Worm (Caenorhabditis elegans): ENCODE results near the gene srr-1.

srr-1 gene

DNA sequence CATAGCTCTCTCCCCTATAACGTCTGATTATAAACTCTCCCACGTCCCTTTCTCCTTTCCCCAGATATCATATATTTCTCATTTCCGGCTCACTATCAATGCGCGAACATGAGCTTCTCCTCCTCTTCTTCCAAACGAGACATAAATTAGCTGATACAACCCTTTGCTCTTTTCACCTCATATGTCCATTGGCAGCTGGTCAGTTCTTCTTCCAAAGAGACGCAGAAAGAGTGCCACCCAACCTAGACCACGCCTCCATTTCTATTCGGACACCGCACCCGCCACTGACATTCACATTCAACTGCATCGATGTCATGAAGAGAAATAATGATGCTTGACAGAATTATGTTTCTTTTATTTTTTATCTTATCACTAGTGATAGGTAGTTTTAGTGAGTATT is 34.8 kb downstream of the srr-1 start, which contains the start of gene fmi-1:
Gene fmi-1 (plus strand): TSS at position 301 of the 400 bp plus-strand sequence.
- TF ChIP-seq nhr-6 (tag; optimal IDR thresholded peaks at IDR 0.05) (no peak), lin-39 (tag; optimal IDR thresholded peaks at IDR 0.05) (no peak), C34F6.9 (tag; optimal IDR thresholded peaks at IDR 0.05) (no peak), ceh-82 (tag; optimal IDR thresholded peaks at IDR 0.05) (no peak), F13H6.1 (tag; optimal IDR thresholded peaks at IDR 0.05) (no peak)

DNA sequence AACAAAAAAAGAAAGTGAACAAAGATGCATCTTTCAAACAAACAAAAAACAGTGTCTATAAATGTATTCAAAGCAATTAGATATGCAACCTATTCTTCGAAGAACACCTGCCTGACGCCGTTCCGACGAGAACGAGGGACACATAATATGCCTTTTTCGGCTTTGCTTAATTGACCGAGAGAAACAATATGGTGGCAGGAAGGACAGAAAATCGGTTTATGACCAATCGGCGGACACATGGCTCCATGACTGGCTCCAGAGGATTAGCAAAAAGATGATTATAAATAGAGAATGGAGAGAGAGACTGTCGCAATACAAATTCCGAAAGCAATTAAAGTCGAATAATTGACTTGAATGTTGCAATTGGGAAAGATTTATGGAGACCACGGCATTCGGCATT is 35.3 kb downstream of the srr-1 start:
- no peak for TF ChIP-seq unc-55 (GFP tag; optimal IDR thresholded peaks at IDR 0.05)
- no peak for TF ChIP-seq peb-1 (tag; optimal IDR thresholded peaks at IDR 0.05)
- TF ChIP-seq F13H6.1 (tag; optimal IDR thresholded peaks at IDR 0.05) = no peak
- no peak for TF ChIP-seq ZK546.5 (tag; optimal IDR thresholded peaks at IDR 0.05)
- no peak for TF ChIP-seq elt-1 (tag; optimal IDR thresholded peaks at IDR 0.05)
- TF ChIP-seq lsy-2 (tag; optimal IDR thresholded peaks at IDR 0.05) = no peak
- no peak for TF ChIP-seq R02D3.7 (tag; optimal IDR thresholded peaks at IDR 0.05)
- no peak for TF ChIP-seq sem-4 (tag; optimal IDR thresholded peaks at IDR 0.05)
- no peak for TF ChIP-seq aly-2 (tag; optimal IDR thresholded peaks at IDR 0.05)
- no peak for TF ChIP-seq Y55F3AM.14 (GFP tag; optimal IDR thresholded peaks at IDR 0.05)
- TF ChIP-seq skn-1 (tag; optimal IDR thresholded peaks at IDR 0.05) = no peak
- TF ChIP-seq sma-9 (GFP tag; optimal IDR thresholded peaks at IDR 0.05) = no peak
- no peak for TF ChIP-seq sma-9 (tag; optimal IDR thresholded peaks at IDR 0.05)
- TF ChIP-seq zag-1 (tag; optimal IDR thresholded peaks at IDR 0.05) = no peak
- no peak for TF ChIP-seq unc-39 (tag; optimal IDR thresholded peaks at IDR 0.05)
- no peak for TF ChIP-seq C34F6.9 (tag; optimal IDR thresholded peaks at IDR 0.05)
- no peak for TF ChIP-seq sma-3 (GFP tag; optimal IDR thresholded peaks at IDR 0.05)
- TF ChIP-seq mab-5 (tag; optimal IDR thresholded peaks at IDR 0.05) = no peak
- TF ChIP-seq nhr-11 (tag; optimal IDR thresholded peaks at IDR 0.05) = no peak
- no peak for TF ChIP-seq nhr-237 (tag; optimal IDR thresholded peaks at IDR 0.05)

DNA sequence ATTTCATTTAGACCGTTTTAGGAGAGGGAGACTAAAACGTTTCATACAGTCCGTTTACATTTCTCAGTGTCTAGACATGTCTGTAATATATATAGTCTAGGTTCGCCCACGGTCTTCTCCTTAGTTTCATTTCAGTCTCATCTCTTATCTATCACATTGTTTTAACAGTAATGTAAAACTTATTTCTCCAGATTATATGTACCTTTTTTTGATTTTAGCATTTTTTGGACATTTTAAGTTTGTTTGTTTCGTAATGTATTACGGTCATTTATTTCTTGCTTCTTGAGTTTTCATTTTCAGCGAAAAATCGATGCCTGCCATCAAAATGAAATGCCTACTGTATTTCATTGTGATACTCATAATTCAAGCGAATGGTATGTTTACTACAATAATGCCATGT is 39.7 kb downstream of the srr-1 start, which contains the start of gene F15B9.6:
Gene F15B9.6 (plus strand): TSS at position 301 of the 400 bp plus-strand sequence.
- no peak for TF ChIP-seq ceh-82 (tag; optimal IDR thresholded peaks at IDR 0.05)
- TF ChIP-seq crh-2 (tag; optimal IDR thresholded peaks at IDR 0.05) = no peak
- TF ChIP-seq lin-13 (GFP tag; optimal IDR thresholded peaks at IDR 0.05) = no peak
- TF ChIP-seq unc-62 (GFP tag; optimal IDR thresholded peaks at IDR 0.05) = no peak
- no peak for TF ChIP-seq mbf-1 (tag; optimal IDR thresholded peaks at IDR 0.05)
- TF ChIP-seq sem-4 (tag; optimal IDR thresholded peaks at IDR 0.05) = no peak
- no peak for TF ChIP-seq egl-27 (tag; optimal IDR thresholded peaks at IDR 0.05)
- TF ChIP-seq Y55F3AM.14 (GFP tag; optimal IDR thresholded peaks at IDR 0.05) = no peak

DNA sequence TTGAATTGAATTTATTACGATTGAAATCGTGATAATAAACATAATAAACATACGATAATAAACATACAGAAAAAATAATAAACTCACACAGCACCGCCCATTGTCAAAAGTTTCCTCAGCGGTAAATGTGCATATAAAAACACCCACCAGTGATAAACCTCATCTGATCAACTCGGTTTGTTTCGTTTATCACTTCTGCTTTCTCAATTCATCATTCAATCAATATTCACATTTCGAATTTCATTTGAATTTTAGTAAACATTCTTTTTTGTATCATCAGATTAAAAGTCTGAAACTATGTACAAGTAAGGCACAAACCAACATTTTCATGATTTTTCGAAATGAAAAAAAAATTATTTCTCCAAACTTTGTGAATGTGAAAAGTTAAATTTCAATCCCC is 40.4 kb downstream of the srr-1 start, which contains the start of gene try-10:
Gene try-10 (minus strand): TSS at position 101 of the 400 bp plus-strand sequence.
- no peak for TF ChIP-seq nhr-6 (tag; optimal IDR thresholded peaks at IDR 0.05)
- no peak for TF ChIP-seq C34F6.9 (tag; optimal IDR thresholded peaks at IDR 0.05)
- no peak for TF ChIP-seq nhr-12 (tag; optimal IDR thresholded peaks at IDR 0.05)
- no peak for TF ChIP-seq sem-4 (tag; optimal IDR thresholded peaks at IDR 0.05)
- no peak for TF ChIP-seq ztf-11 (tag; optimal IDR thresholded peaks at IDR 0.05)
- no peak for TF ChIP-seq elt-3 (tag; optimal IDR thresholded peaks at IDR 0.05)
- no peak for TF ChIP-seq snpc-4 (tag; optimal IDR thresholded peaks at IDR 0.05)
- no peak for TF ChIP-seq sma-9 (GFP tag; optimal IDR thresholded peaks at IDR 0.05)
- TF ChIP-seq sma-9 (tag; optimal IDR thresholded peaks at IDR 0.05) = no peak
- no peak for TF ChIP-seq unc-55 (GFP tag; optimal IDR thresholded peaks at IDR 0.05)

DNA sequence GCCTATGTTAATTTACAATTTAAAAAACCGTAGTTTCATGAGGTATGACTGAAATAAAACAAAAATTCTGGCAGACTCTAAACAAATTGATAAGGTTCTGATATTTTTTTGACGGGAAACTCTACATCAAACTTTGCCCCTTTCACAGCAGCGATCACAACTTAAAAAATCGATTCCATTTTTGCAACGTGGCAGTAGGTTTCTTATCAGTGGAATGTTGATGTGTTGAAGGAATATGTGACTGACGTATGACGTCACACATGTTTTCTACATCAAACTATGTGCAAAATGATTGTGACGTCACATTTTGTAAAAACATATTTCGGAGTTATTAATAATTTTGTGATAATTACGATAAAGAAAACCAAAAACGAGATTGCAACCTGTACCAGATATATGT is 41.6 kb downstream of the srr-1 start:
- TF ChIP-seq dmd-4 (tag; optimal IDR thresholded peaks at IDR 0.05) = no peak
- peak; percentile 22 for TF ChIP-seq gmeb-1 (tag; optimal IDR thresholded peaks at IDR 0.05)
- no peak for TF ChIP-seq R02D3.7 (tag; optimal IDR thresholded peaks at IDR 0.05)
- TF ChIP-seq sma-9 (GFP tag; optimal IDR thresholded peaks at IDR 0.05) = peak; percentile 78
- no peak for TF ChIP-seq sma-9 (tag; optimal IDR thresholded peaks at IDR 0.05)
- TF ChIP-seq skn-1 (tag; optimal IDR thresholded peaks at IDR 0.05) = no peak
- TF ChIP-seq unc-39 (tag; optimal IDR thresholded peaks at IDR 0.05) = no peak
- no peak for TF ChIP-seq nhr-10 (tag; optimal IDR thresholded peaks at IDR 0.05)
- TF ChIP-seq fos-1 (tag; optimal IDR thresholded peaks at IDR 0.05) = peak; percentile 28
- TF ChIP-seq elt-1 (tag; optimal IDR thresholded peaks at IDR 0.05) = no peak
- TF ChIP-seq snpc-4 (tag; optimal IDR thresholded peaks at IDR 0.05) = no peak
- no peak for TF ChIP-seq egl-27 (tag; optimal IDR thresholded peaks at IDR 0.05)
- peak; percentile 92 for TF ChIP-seq crh-2 (tag; optimal IDR thresholded peaks at IDR 0.05)
- peak; percentile 42 for TF ChIP-seq F13H6.1 (tag; optimal IDR thresholded peaks at IDR 0.05)
- no peak for TF ChIP-seq nhr-237 (tag; optimal IDR thresholded peaks at IDR 0.05)

Measured in whole organism, L2 larva.